Fruit fly (Drosophila melanogaster): Measurements from ENCODE around the gene ctp.
A peak's percentile ranks its signal among the peaks of the same experiment; 100 is the strongest.

ctp gene

DNA sequence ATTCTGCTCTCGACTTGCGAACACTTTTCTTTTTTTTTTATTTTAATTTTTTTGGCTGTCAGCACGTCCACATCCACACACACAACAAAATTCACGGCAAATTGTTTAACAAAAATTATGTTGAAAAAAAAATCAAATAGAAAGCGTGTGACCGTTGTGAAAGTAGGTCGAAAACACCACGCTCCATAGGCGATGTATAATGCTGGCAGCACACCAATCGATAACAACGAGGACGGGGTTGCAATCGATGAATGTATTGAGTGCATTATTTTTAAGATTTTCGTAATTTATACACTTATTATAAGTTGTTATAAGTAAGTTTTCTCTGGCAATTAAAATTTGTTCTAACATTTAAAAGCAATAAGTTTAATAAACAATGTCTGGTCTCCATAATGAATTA lies 877 bp upstream of the ctp start, which contains the start of gene Pp2C1 (continued):
- TF ChIP-seq klu (GFP tag; IDR thresholded peaks at IDR 0.05) (no peak), corto (GFP tag; optimal IDR thresholded peaks at IDR 0.05) (no peak), CG17385 (GFP tag; optimal IDR thresholded peaks at IDR 0.05) (no peak), CG2120 (GFP tag; optimal IDR thresholded peaks at IDR 0.05) (peak; percentile 7), tna (GFP tag; IDR thresholded peaks at IDR 0.05; ENCODE audit: partially characterized antibody) (peak; percentile 67), bbx (GFP tag; IDR thresholded peaks at IDR 0.05; ENCODE audit: partially characterized antibody) (peak; percentile 85), Dp (GFP tag; optimal IDR thresholded peaks at IDR 0.05) (peak; percentile 39), twi (tag; optimal IDR thresholded peaks at IDR 0.05) (no peak), amos (GFP tag; IDR thresholded peaks at IDR 0.05; ENCODE audit: partially characterized antibody) (peak; percentile 87), CG14965 (GFP tag; optimal IDR thresholded peaks at IDR 0.05; ENCODE audit: borderline replicate concordance) (no peak), Hr39 (optimal IDR thresholded peaks at IDR 0.05) (no peak), sens (GFP tag) (no peak), CG17328 (GFP tag; IDR thresholded peaks at IDR 0.05) (no peak), CG8765 (GFP tag; IDR thresholded peaks at IDR 0.05) (no peak), CG10321 (GFP tag; IDR thresholded peaks at IDR 0.05) (no peak; the same call in 1 of the 2 replicates), h (optimal IDR thresholded peaks at IDR 0.05) (no peak), fd102C (GFP tag; optimal IDR thresholded peaks at IDR 0.05) (no peak), CG5245 (GFP tag; optimal IDR thresholded peaks at IDR 0.05) (no peak), emc (GFP tag; optimal IDR thresholded peaks at IDR 0.05) (no peak), eyg (GFP tag; optimal IDR thresholded peaks at IDR 0.05) (no peak), CG32772 (GFP tag; IDR thresholded peaks at IDR 0.05) (0 out of 2 replicates have a peak, but pooled peaks have one; percentile 22), CG16815 (GFP tag; optimal IDR thresholded peaks at IDR 0.05) (no peak), hkb (optimal IDR thresholded peaks at IDR 0.05) (no peak), hkb (GFP tag; IDR thresholded peaks at IDR 0.05) (no peak), vnd (GFP tag; IDR thresholded peaks at IDR 0.05; ENCODE audit: partially characterized antibody) (peak; percentile 70), CG8944 (GFP tag; optimal IDR thresholded peaks at IDR 0.05) (no peak), kah (GFP tag; optimal IDR thresholded peaks at IDR 0.05) (no peak), CG14667 (GFP tag; IDR thresholded peaks at IDR 0.05) (no peak), Sox100B (GFP tag; optimal IDR thresholded peaks at IDR 0.05) (no peak), Vsx1 (GFP tag; optimal IDR thresholded peaks at IDR 0.05) (no peak), Side (GFP tag; optimal IDR thresholded peaks at IDR 0.05) (no peak), CG1602 (GFP tag; optimal IDR thresholded peaks at IDR 0.05) (no peak), Sox102F (GFP tag; optimal IDR thresholded peaks at IDR 0.05) (no peak), grn (GFP tag; optimal IDR thresholded peaks at IDR 0.05) (no peak), CG18619 (GFP tag; optimal IDR thresholded peaks at IDR 0.05) (no peak), dimm (GFP tag; IDR thresholded peaks at IDR 0.05) (no peak), gro (GFP tag; optimal IDR thresholded peaks at IDR 0.05) (no peak), pum (GFP tag; optimal IDR thresholded peaks at IDR 0.05) (no peak), hbn (GFP tag; IDR thresholded peaks at IDR 0.05; ENCODE audit: partially characterized antibody) (peak; percentile 59), CG16863 (GFP tag; optimal IDR thresholded peaks at IDR 0.05) (no peak), CG14860 (GFP tag; IDR thresholded peaks at IDR 0.05; ENCODE audit: partially characterized antibody) (peak; percentile 69), CG16813 (GFP tag; IDR thresholded peaks at IDR 0.05; ENCODE audit: partially characterized antibody) (peak; percentile 80), CG10274 (GFP tag; optimal IDR thresholded peaks at IDR 0.05) (no peak), gt (GFP tag; IDR thresholded peaks at IDR 0.05) (no peak), HLH54F (GFP tag; optimal IDR thresholded peaks at IDR 0.05) (no peak), CG30020 (tag; optimal IDR thresholded peaks at IDR 0.05) (no peak), Lpt (GFP tag; optimal IDR thresholded peaks at IDR 0.05) (no peak), wor (GFP tag; IDR thresholded peaks at IDR 0.05) (no peak), CG11093 (GFP tag; IDR thresholded peaks at IDR 0.05) (no peak), phol (tag; optimal IDR thresholded peaks at IDR 0.05) (peak; percentile 19), CG6791 (GFP tag; IDR thresholded peaks at IDR 0.05; ENCODE audit: partially characterized antibody) (peak; percentile 85), Mad (GFP tag; optimal IDR thresholded peaks at IDR 0.05) (no peak), ken (GFP tag; IDR thresholded peaks at IDR 0.05) (no peak)
